Fruit fly (Drosophila melanogaster) whole organism, wandering third instar larva: ENCODE data around the gene eIF1.

Experiments used
- brk ChIP-seq: fragments of 200-800 bp; sonication (Bioruptor generic); optimal IDR thresholded peaks from 2 replicates; lab custom pipeline; 2016; ENCODE audit warnings: missing biosample characterization, mild to moderate bottlenecking, missing genetic modification characterization
- tai ChIP-seq: sonication (Bioruptor generic); optimal IDR thresholded peaks from 2 replicates; lab custom pipeline; 2016; ENCODE audit warnings: missing biosample characterization, missing genetic modification characterization

DNA sequence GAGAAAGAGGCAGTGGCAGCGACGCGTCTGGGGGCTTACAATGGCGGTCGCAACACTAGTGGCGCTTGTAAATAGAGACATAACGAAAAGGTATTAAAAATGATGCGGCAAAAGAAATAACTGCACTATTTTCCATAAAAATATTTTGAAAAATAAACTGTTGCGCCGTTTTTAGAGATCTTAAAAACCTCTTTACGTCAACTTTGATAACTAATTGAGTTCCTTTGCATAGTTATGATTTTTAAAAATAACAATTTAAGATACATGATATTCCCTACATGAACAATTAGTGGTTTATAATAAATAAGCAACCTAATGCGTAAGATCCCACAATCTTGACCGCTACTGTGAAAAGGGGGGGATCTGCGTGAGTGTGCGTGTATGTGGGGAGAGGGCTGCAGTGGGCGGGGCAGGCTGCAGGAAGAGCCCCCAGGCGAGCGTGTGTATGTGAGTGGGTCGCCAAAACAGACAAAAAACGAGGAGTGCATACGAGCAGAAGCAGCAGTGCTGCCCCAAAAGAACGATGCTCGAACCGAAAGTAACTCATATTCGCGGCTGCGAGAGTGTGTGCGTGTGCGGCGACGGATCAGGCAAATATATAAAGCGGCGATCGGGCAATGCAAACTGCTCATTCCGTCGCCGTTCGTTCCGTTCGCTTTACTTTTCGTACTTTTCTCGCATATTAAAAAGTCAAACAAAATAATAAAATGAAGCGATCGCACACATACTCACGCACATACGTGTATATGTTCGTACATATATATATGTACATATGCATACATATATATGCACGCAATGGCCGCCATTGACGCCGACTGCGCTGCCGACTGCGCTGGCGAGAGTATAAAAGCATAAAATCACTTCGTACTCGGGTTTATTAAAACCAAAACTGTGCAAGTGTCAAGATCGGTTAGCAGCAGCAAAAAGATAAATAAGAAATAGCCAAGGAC lies 25.8 kb downstream of the eIF1 start:
- TF ChIP-seq tai (GFP tag; lab: Kevin White, UChicago) (peak; percentile 95), brk (peak; percentile 93)
